Worm (Caenorhabditis elegans) whole organism, L4 larva: ENCODE measurements around the gene F32D8.7.

Source experiments
- F44E2.7 ChIP-seq: fragments of 200-800 bp; sonication (Bioruptor generic); IDR thresholded peaks from 2 replicates; pipeline ENCODE4 v2.1.2; 2022; ENCODE audit warnings: missing genetic modification characterization, missing compliant biosample characterization
- F49E8.2 ChIP-seq: sonication (generic microtip); optimal IDR thresholded peaks from 2 replicates; lab custom pipeline; 2016; ENCODE audit warnings: missing compliant biosample characterization, mild to moderate bottlenecking, missing genetic modification characterization, borderline replicate concordance
- R02D3.7 ChIP-seq: fragments of 150-350 bp; sonication (generic microtip); optimal IDR thresholded peaks from 3 replicates; lab custom pipeline; 2014; ENCODE audit warnings: missing biosample characterization, missing genetic modification characterization
- T20F7.1 ChIP-seq: fragments of 200-800 bp; sonication (Bioruptor generic); optimal IDR thresholded peaks from 2 replicates; lab custom pipeline; 2018; ENCODE audit warnings: mild to moderate bottlenecking, missing genetic modification characterization, missing compliant biosample characterization
- T26A8.4 ChIP-seq: fragments of 200-800 bp; sonication (Bioruptor generic); IDR thresholded peaks from 2 replicates; pipeline ENCODE4 v1.3.6; 2022; ENCODE audit warnings: missing genetic modification characterization, missing compliant biosample characterization
- Y5F2A.4 ChIP-seq: fragments of 200-800 bp; sonication (Bioruptor generic); optimal IDR thresholded peaks from 2 replicates; lab custom pipeline; 2018; ENCODE audit warnings: mild to moderate bottlenecking, missing genetic modification characterization, missing compliant biosample characterization
- aha-1 ChIP-seq: fragments of 150-350 bp; peaks from one replicate; lab custom pipeline; 2014; ENCODE audit warnings: missing biosample characterization, missing genetic modification characterization
- ceh-20 ChIP-seq: fragments of 200-800 bp; sonication (Bioruptor generic); IDR thresholded peaks from 2 replicates; pipeline ENCODE4 v1.3.6; 2022; ENCODE audit warnings: missing genetic modification reagents, missing genetic modification characterization, missing compliant biosample characterization
- ceh-82 ChIP-seq: sonication (generic microtip); optimal IDR thresholded peaks from 2 replicates; lab custom pipeline; 2017; ENCODE audit warnings: missing biosample characterization, missing genetic modification characterization
- ces-1 ChIP-seq: fragments of 150-350 bp; sonication (generic microtip); optimal IDR thresholded peaks from 4 replicates; lab custom pipeline; 2014; ENCODE audit warnings: missing biosample characterization, missing genetic modification reagents, missing genetic modification characterization
- cey-2 ChIP-seq: sonication (generic microtip); optimal IDR thresholded peaks from 3 replicates; lab custom pipeline; 2017; ENCODE audit warnings: missing genetic modification characterization, mild to moderate bottlenecking, missing compliant biosample characterization, antibody characterized with exemption, borderline replicate concordance; ENCODE audit not compliant: insufficient read depth
- daf-16 ChIP-seq, 3 experiments: sonication (generic microtip); optimal IDR thresholded peaks; 2 replicates each; lab custom pipeline; 2016 to 2017; ENCODE audit warnings: missing genetic modification characterization in 3 of 3, missing genetic modification reagents in 3 of 3, mild to moderate bottlenecking in 2 of 3, missing compliant biosample characterization in 2 of 3, missing biosample characterization in 1 of 3, moderate library complexity in 1 of 3
- dmd-6 ChIP-seq: fragments of 200-800 bp; sonication (Bioruptor generic); IDR thresholded peaks from 2 replicates; pipeline ENCODE4 v1.3.6; 2022; ENCODE audit warnings: missing genetic modification reagents, missing genetic modification characterization, missing compliant biosample characterization
- dpl-1 ChIP-seq: fragments of 150-350 bp; optimal IDR thresholded peaks from 2 replicates; lab custom pipeline; 2014; ENCODE audit warnings: missing biosample characterization, missing genetic modification reagents, missing genetic modification characterization
- dve-1 ChIP-seq: sonication (generic microtip); optimal IDR thresholded peaks from 2 replicates; lab custom pipeline; 2017; ENCODE audit warnings: antibody characterized with exemption, mild to moderate bottlenecking, missing genetic modification characterization, missing compliant biosample characterization; ENCODE audit not compliant: insufficient read depth
- egl-27 ChIP-seq: sonication (generic microtip); optimal IDR thresholded peaks from 3 replicates; lab custom pipeline; 2017; ENCODE audit warnings: missing biosample characterization, missing genetic modification reagents, missing genetic modification characterization
- fkh-10 ChIP-seq: fragments of 150-350 bp; optimal IDR thresholded peaks from 2 replicates; lab custom pipeline; 2014; ENCODE audit warnings: missing biosample characterization, missing genetic modification reagents, missing genetic modification characterization
- hif-1 ChIP-seq, 2 experiments: sonication (generic microtip); optimal IDR thresholded peaks; 2 replicates each; lab custom pipeline; 2016 to 2017; ENCODE audit warnings: missing compliant biosample characterization in 2 of 2, missing genetic modification characterization in 2 of 2, missing genetic modification reagents in 2 of 2, missing genotype in 2 of 2, mild to moderate bottlenecking in 1 of 2
- hlh-11 ChIP-seq: fragments of 200-800 bp; sonication (Bioruptor generic); optimal IDR thresholded peaks from 2 replicates; lab custom pipeline; 2018; ENCODE audit warnings: mild to moderate bottlenecking, missing genetic modification characterization, missing compliant biosample characterization
- hlh-30 ChIP-seq: sonication (generic microtip); optimal IDR thresholded peaks from 2 replicates; lab custom pipeline; 2017; ENCODE audit warnings: antibody characterized with exemption, mild to moderate bottlenecking, missing genetic modification characterization, missing compliant biosample characterization; ENCODE audit not compliant: insufficient read depth
- lin-29 ChIP-seq: fragments of 200-800 bp; sonication (Bioruptor generic); IDR thresholded peaks from 2 replicates; pipeline ENCODE4 v1.3.6; 2022; ENCODE audit warnings: missing genetic modification reagents, missing genetic modification characterization, missing compliant biosample characterization
- lin-38 ChIP-seq: fragments of 200-800 bp; sonication (Bioruptor generic); IDR thresholded peaks from 2 replicates; pipeline ENCODE4 v1.3.6; 2022; ENCODE audit warnings: missing genetic modification reagents, missing genetic modification characterization, missing compliant biosample characterization
- lir-3 ChIP-seq: sonication (generic microtip); optimal IDR thresholded peaks from 2 replicates; lab custom pipeline; 2016; ENCODE audit warnings: mild to moderate bottlenecking, missing genetic modification characterization, missing compliant biosample characterization
- lsy-2 ChIP-seq, 2 experiments: fragments of 150-350 bp in 1 of 2; sonication (generic microtip) in 1 of 2; optimal IDR thresholded peaks; 2 replicates each; lab custom pipeline; 2014 to 2017; ENCODE audit warnings: missing biosample characterization in 2 of 2, missing genetic modification characterization in 2 of 2
- mdl-1 ChIP-seq, 2 experiments: fragments of 150-350 bp in 1 of 2; sonication (generic microtip) in 1 of 2; optimal IDR thresholded peaks; 2 replicates each; lab custom pipeline; 2014 to 2017; ENCODE audit warnings: missing biosample characterization in 2 of 2, missing genetic modification characterization in 2 of 2
- mep-1 ChIP-seq: fragments of 150-350 bp; sonication (generic microtip); optimal IDR thresholded peaks from 3 replicates; lab custom pipeline; 2014; ENCODE audit warnings: missing biosample characterization, missing genetic modification characterization
- mxl-2 ChIP-seq: fragments of 200-800 bp; sonication (Bioruptor generic); conservative IDR thresholded peaks from 2 replicates; pipeline ENCODE4 v1.3.6; 2022; ENCODE audit warnings: missing genetic modification reagents, missing genetic modification characterization, missing compliant biosample characterization
- mxl-3 ChIP-seq: fragments of 200-800 bp; sonication (Bioruptor generic); optimal IDR thresholded peaks from 2 replicates; lab custom pipeline; 2018; ENCODE audit warnings: mild to moderate bottlenecking, missing genetic modification characterization, missing compliant biosample characterization
- nhr-11 ChIP-seq: fragments of 150-350 bp; optimal IDR thresholded peaks from 2 replicates; lab custom pipeline; 2014; ENCODE audit warnings: missing biosample characterization, missing genetic modification characterization
- nhr-41 ChIP-seq: fragments of 200-800 bp; sonication (Bioruptor generic); IDR thresholded peaks from 2 replicates; pipeline ENCODE4 v1.3.6; 2022; ENCODE audit warnings: missing genetic modification reagents, missing genetic modification characterization, missing compliant biosample characterization
- nhr-48 ChIP-seq: sonication (generic microtip); optimal IDR thresholded peaks from 2 replicates; lab custom pipeline; 2016; ENCODE audit warnings: mild to moderate bottlenecking, missing genetic modification characterization, missing compliant biosample characterization
- nhr-6 ChIP-seq: fragments of 150-350 bp; optimal IDR thresholded peaks from 2 replicates; lab custom pipeline; 2014; ENCODE audit warnings: missing biosample characterization, missing genetic modification characterization
- nhr-77 ChIP-seq: fragments of 150-350 bp; optimal IDR thresholded peaks from 2 replicates; lab custom pipeline; 2014; ENCODE audit warnings: missing biosample characterization, missing genetic modification characterization
- pha-4 ChIP-seq, 2 experiments: fragments of 150-350 bp in 1 of 2; fragments of 200-800 bp in 1 of 2; sonication (Bioruptor generic) in 1 of 2; IDR thresholded peaks in 1 of 2; optimal IDR thresholded peaks in 1 of 2; 2 replicates each; pipeline versions ENCODE4 v1.3.6 to Lab custom; 2014 to 2022; ENCODE audit warnings: missing genetic modification characterization in 2 of 2, missing genetic modification reagents in 2 of 2, missing biosample characterization in 1 of 2, missing compliant biosample characterization in 1 of 2
- php-3 ChIP-seq: fragments of 200-800 bp; sonication (Bioruptor generic); IDR thresholded peaks from 2 replicates; pipeline ENCODE4 v1.3.6; 2022; ENCODE audit warnings: missing genetic modification reagents, missing genetic modification characterization, missing compliant biosample characterization
- pqm-1 ChIP-seq: sonication (generic microtip); optimal IDR thresholded peaks from 2 replicates; lab custom pipeline; 2017; ENCODE audit warnings: missing biosample characterization, missing genetic modification characterization
- rbr-2 ChIP-seq: sonication (generic microtip); optimal IDR thresholded peaks from 2 replicates; lab custom pipeline; 2016; ENCODE audit warnings: missing genotype, missing genetic modification characterization, missing compliant biosample characterization
- tra-1 ChIP-seq: fragments of 200-800 bp; sonication (Bioruptor generic); IDR thresholded peaks from 2 replicates; pipeline ENCODE4 v1.3.6; 2022; ENCODE audit warnings: missing genetic modification reagents, missing genetic modification characterization, missing compliant biosample characterization
- unc-62 ChIP-seq, 3 experiments: fragments of 150-350 bp in 1 of 3; sonication (generic microtip); optimal IDR thresholded peaks in 2 of 3; peaks in 1 of 3; 1 replicate in 1 of 3; 2 replicates in 2 of 3; lab custom pipeline; 2014 to 2017; ENCODE audit warnings: missing biosample characterization in 3 of 3, missing genetic modification characterization in 3 of 3, missing genetic modification reagents in 3 of 3, missing genotype in 1 of 3
- zip-2 ChIP-seq: fragments of 150-350 bp; optimal IDR thresholded peaks from 2 replicates; lab custom pipeline; 2014; ENCODE audit warnings: missing biosample characterization, missing genetic modification characterization
- ztf-7 ChIP-seq: fragments of 150-350 bp; optimal IDR thresholded peaks from 2 replicates; lab custom pipeline; 2014; ENCODE audit warnings: missing biosample characterization, missing genetic modification characterization

F32D8.7 gene

ce11 chrV:10938739-10939138 lies 40.5 kb downstream of the F32D8.7 start, which contains the start of gene F17C11.11:
Gene F17C11.11 (minus strand): TSS chrV:10938817.
- peak; percentile 96 for TF ChIP-seq zip-2 (tag; lab: Kevin White, UChicago)
- TF ChIP-seq mep-1 (tag; lab: Kevin White, UChicago): no peak
- TF ChIP-seq hlh-30 (tag; lab: Kevin White, UChicago): peak; percentile 75
- TF ChIP-seq Y5F2A.4 (GFP tag; lab: Kevin White, UChicago): no peak
- no peak for TF ChIP-seq T26A8.4 (GFP tag; lab: Robert Waterston, UW)
- no peak for TF ChIP-seq lir-3 (tag; lab: Kevin White, UChicago)
- TF ChIP-seq ztf-7 (tag; lab: Kevin White, UChicago): peak; percentile 76
- peak; percentile 43 for TF ChIP-seq cey-2 (tag; lab: Kevin White, UChicago)
- peak in 1 of 2 experiments; percentile 6 for TF ChIP-seq hif-1 (tag; optimal IDR thresholded peaks at IDR 0.05; lab: Kevin White, UChicago)
- TF ChIP-seq nhr-48 (tag; lab: Kevin White, UChicago): peak; percentile 24
- 0 out of 2 replicates have a peak, but pooled peaks have one; percentile 9 for TF ChIP-seq tra-1
- peak; percentile 83 for TF ChIP-seq aha-1
- TF ChIP-seq daf-16 (GFP tag; optimal IDR thresholded peaks at IDR 0.05; lab: Kevin White, UChicago): no peak
- TF ChIP-seq daf-16 (tag; optimal IDR thresholded peaks at IDR 0.05; lab: Kevin White, UChicago): peak; percentile 77
- TF ChIP-seq mdl-1 (tag; optimal IDR thresholded peaks at IDR 0.05; lab: Kevin White, UChicago): peak in 1 of 2 experiments; percentile 44
- TF ChIP-seq hlh-11 (tag; lab: Kevin White, UChicago): peak; percentile 63
- peak; percentile 36 for TF ChIP-seq nhr-6 (tag; lab: Kevin White, UChicago)
- peak; percentile 88 for TF ChIP-seq dve-1
- peak; percentile 77 for TF ChIP-seq dmd-6 (GFP tag; lab: Robert Waterston, UW)
- TF ChIP-seq mxl-3 (GFP tag; lab: Kevin White, UChicago): peak; percentile 35
- TF ChIP-seq lin-29 (GFP tag; lab: Robert Waterston, UW): no peak

DNA sequence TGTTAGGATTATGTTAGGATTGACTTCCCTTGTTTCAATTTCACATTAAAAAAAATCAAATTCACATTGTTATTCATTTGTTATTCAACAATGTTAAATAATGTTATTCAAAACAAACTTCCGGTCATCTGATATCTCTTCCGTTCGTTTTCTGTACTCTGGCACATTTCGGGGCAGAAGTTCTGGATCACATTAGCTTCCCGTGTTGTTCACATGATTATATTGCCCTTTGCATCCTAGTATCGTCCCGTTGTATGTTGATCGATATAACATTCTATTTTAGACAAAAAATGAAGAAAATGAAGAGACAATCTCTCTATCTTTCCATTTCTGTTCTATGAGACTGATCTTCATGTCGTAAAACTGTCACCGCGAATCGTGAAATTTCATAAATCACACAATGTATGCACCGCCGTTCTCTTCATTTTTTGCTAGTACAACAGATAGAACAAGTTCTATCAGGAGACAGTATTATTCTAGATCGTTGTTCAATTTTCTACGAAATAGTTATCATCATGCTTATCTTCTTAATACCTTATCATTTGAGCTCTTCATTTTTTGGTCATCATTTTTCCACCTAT lies 41.8 kb downstream of the F32D8.7 start:
- TF ChIP-seq tra-1 (no peak), ceh-20 (GFP tag; lab: Robert Waterston, UW) (peak; percentile 32; the same call in 1 of the 2 replicates), mxl-2 (GFP tag; lab: Robert Waterston, UW) (peak; percentile 96), dve-1 (peak; percentile 46), php-3 (GFP tag; lab: Robert Waterston, UW) (peak; percentile 84), aha-1 (peak; percentile 72), hlh-30 (tag; lab: Kevin White, UChicago) (peak; percentile 80), unc-62 (GFP tag; optimal IDR thresholded peaks at IDR 0.05 in 1 of 2; lab: Kevin White, UChicago) (peak in 1 of 2 experiments; percentile 44), unc-62 (tag; optimal IDR thresholded peaks at IDR 0.05; lab: Kevin White, UChicago) (no peak), pha-4 (GFP tag; IDR thresholded peaks at IDR 0.05; lab: Robert Waterston, UW) (no peak), pha-4 (tag; optimal IDR thresholded peaks at IDR 0.05; lab: Kevin White, UChicago) (no peak)
- TF ChIP-seq, all 104 proteins: peak for 7

- TF ChIP-seq nhr-11 (tag; lab: Kevin White, UChicago) (peak; percentile 31), dpl-1 (GFP tag; lab: Kevin White, UChicago) (peak; percentile 36), F44E2.7 (no peak), T26A8.4 (GFP tag; lab: Robert Waterston, UW) (peak; percentile 77; the same call in 1 of the 2 replicates), ceh-20 (GFP tag; lab: Robert Waterston, UW) (no peak), mdl-1 (tag; optimal IDR thresholded peaks at IDR 0.05; lab: Kevin White, UChicago) (peak; percentile 70 to 72), F49E8.2 (no peak), pqm-1 (tag; lab: Kevin White, UChicago) (peak; percentile 28), daf-16 (GFP tag; optimal IDR thresholded peaks at IDR 0.05; lab: Kevin White, UChicago) (no peak), daf-16 (tag; optimal IDR thresholded peaks at IDR 0.05; lab: Kevin White, UChicago) (peak; percentile 93), lin-38 (GFP tag; lab: Robert Waterston, UW) (peak; percentile 38), lsy-2 (tag; optimal IDR thresholded peaks at IDR 0.05; lab: Kevin White, UChicago) (peak in 1 of 2 experiments; percentile 73), ces-1 (GFP tag; lab: Kevin White, UChicago) (no peak), nhr-41 (GFP tag; lab: Robert Waterston, UW) (0 out of 2 replicates have a peak, but pooled peaks have one; percentile 31), fkh-10 (no peak), egl-27 (no peak), rbr-2 (tag; lab: Kevin White, UChicago) (peak; percentile 42), cey-2 (tag; lab: Kevin White, UChicago) (peak; percentile 51), T20F7.1 (GFP tag; lab: Kevin White, UChicago) (peak; percentile 28), ceh-82 (tag; lab: Kevin White, UChicago) (no peak), R02D3.7 (tag; lab: Kevin White, UChicago) (no peak), mep-1 (tag; lab: Kevin White, UChicago) (peak; percentile 65), unc-62 (GFP tag; optimal IDR thresholded peaks at IDR 0.05 in 1 of 2; lab: Kevin White, UChicago) (peak in 1 of 2 experiments; percentile 96), unc-62 (tag; optimal IDR thresholded peaks at IDR 0.05; lab: Kevin White, UChicago) (no peak), ztf-7 (tag; lab: Kevin White, UChicago) (peak; percentile 91), nhr-77 (tag; lab: Kevin White, UChicago) (peak; percentile 66)
Measured at ce11 chrV:10940571-10940991, 42.3 kb downstream of the F32D8.7 start.
